Worm (Caenorhabditis elegans) whole organism, L4 larva: ENCODE data around the gene C07A4.3.

Experiments used
- D1046.2 ChIP-seq: fragments of 200-800 bp; sonication (Bioruptor generic); IDR thresholded peaks from 2 replicates; pipeline ENCODE4 v1.3.6; 2022; ENCODE audit warnings: missing genetic modification characterization, missing compliant biosample characterization
- F26F4.8 ChIP-seq: fragments of 200-800 bp; sonication (Bioruptor generic); conservative IDR thresholded peaks from 2 replicates; pipeline ENCODE4 v1.3.6; 2022; ENCODE audit warnings: missing genetic modification characterization, missing compliant biosample characterization
- F44E2.7 ChIP-seq: fragments of 200-800 bp; sonication (Bioruptor generic); IDR thresholded peaks from 2 replicates; pipeline ENCODE4 v2.1.2; 2022; ENCODE audit warnings: missing genetic modification characterization, missing compliant biosample characterization
- T26A8.4 ChIP-seq: fragments of 200-800 bp; sonication (Bioruptor generic); IDR thresholded peaks from 2 replicates; pipeline ENCODE4 v1.3.6; 2022; ENCODE audit warnings: missing genetic modification characterization, missing compliant biosample characterization
- ZK337.2 ChIP-seq: fragments of 200-800 bp; sonication (Bioruptor generic); IDR thresholded peaks from 2 replicates; pipeline ENCODE4 v1.3.6; 2022; ENCODE audit warnings: missing genetic modification reagents, missing genetic modification characterization, missing compliant biosample characterization
- ZK546.5 ChIP-seq, 2 experiments: sonication (generic microtip); optimal IDR thresholded peaks; 2 replicates each; lab custom pipeline; 2017; ENCODE audit warnings: missing biosample characterization in 2 of 2, missing genetic modification characterization in 2 of 2
- arid-1 ChIP-seq: fragments of 200-800 bp; sonication (Bioruptor generic); conservative IDR thresholded peaks from 2 replicates; pipeline ENCODE4 v1.3.6; 2022; ENCODE audit warnings: missing genetic modification reagents, missing genetic modification characterization, missing compliant biosample characterization
- attf-4 ChIP-seq: sonication (generic microtip); optimal IDR thresholded peaks from 3 replicates; lab custom pipeline; 2017; ENCODE audit warnings: missing biosample characterization, missing genetic modification characterization
- ceh-20 ChIP-seq: fragments of 200-800 bp; sonication (Bioruptor generic); IDR thresholded peaks from 2 replicates; pipeline ENCODE4 v1.3.6; 2022; ENCODE audit warnings: missing genetic modification reagents, missing genetic modification characterization, missing compliant biosample characterization
- ces-1 ChIP-seq: fragments of 150-350 bp; sonication (generic microtip); optimal IDR thresholded peaks from 4 replicates; lab custom pipeline; 2014; ENCODE audit warnings: missing biosample characterization, missing genetic modification reagents, missing genetic modification characterization
- cey-2 ChIP-seq: sonication (generic microtip); optimal IDR thresholded peaks from 3 replicates; lab custom pipeline; 2017; ENCODE audit warnings: missing genetic modification characterization, mild to moderate bottlenecking, missing compliant biosample characterization, antibody characterized with exemption, borderline replicate concordance; ENCODE audit not compliant: insufficient read depth
- daf-16 ChIP-seq, 3 experiments: sonication (generic microtip); optimal IDR thresholded peaks; 2 replicates each; lab custom pipeline; 2016 to 2017; ENCODE audit warnings: missing genetic modification characterization in 3 of 3, missing genetic modification reagents in 3 of 3, mild to moderate bottlenecking in 2 of 3, missing compliant biosample characterization in 2 of 3, missing biosample characterization in 1 of 3, moderate library complexity in 1 of 3
- dmd-6 ChIP-seq: fragments of 200-800 bp; sonication (Bioruptor generic); IDR thresholded peaks from 2 replicates; pipeline ENCODE4 v1.3.6; 2022; ENCODE audit warnings: missing genetic modification reagents, missing genetic modification characterization, missing compliant biosample characterization
- dmd-9 ChIP-seq: fragments of 200-800 bp; sonication (Bioruptor generic); IDR thresholded peaks from 2 replicates; pipeline ENCODE4 v1.3.6; 2022; ENCODE audit warnings: missing genetic modification reagents, missing genetic modification characterization, missing compliant biosample characterization
- dpl-1 ChIP-seq: fragments of 150-350 bp; optimal IDR thresholded peaks from 2 replicates; lab custom pipeline; 2014; ENCODE audit warnings: missing biosample characterization, missing genetic modification reagents, missing genetic modification characterization
- dve-1 ChIP-seq: sonication (generic microtip); optimal IDR thresholded peaks from 2 replicates; lab custom pipeline; 2017; ENCODE audit warnings: antibody characterized with exemption, mild to moderate bottlenecking, missing genetic modification characterization, missing compliant biosample characterization; ENCODE audit not compliant: insufficient read depth
- egl-43 ChIP-seq: fragments of 200-800 bp; sonication (Bioruptor generic); IDR thresholded peaks from 2 replicates; pipeline ENCODE4 v1.3.6; 2022; ENCODE audit warnings: missing genetic modification reagents, missing genetic modification characterization, missing compliant biosample characterization
- fkh-10 ChIP-seq: fragments of 150-350 bp; optimal IDR thresholded peaks from 2 replicates; lab custom pipeline; 2014; ENCODE audit warnings: missing biosample characterization, missing genetic modification reagents, missing genetic modification characterization
- lin-1 ChIP-seq: fragments of 200-800 bp; sonication (Bioruptor generic); IDR thresholded peaks from 2 replicates; pipeline ENCODE4 v1.3.6; 2022; ENCODE audit warnings: missing genetic modification reagents, missing genetic modification characterization, missing compliant biosample characterization
- lin-15B ChIP-seq: fragments of 150-350 bp; sonication (generic microtip); optimal IDR thresholded peaks from 3 replicates; lab custom pipeline; 2014; ENCODE audit warnings: missing biosample characterization, missing genetic modification characterization
- lin-29 ChIP-seq: fragments of 200-800 bp; sonication (Bioruptor generic); IDR thresholded peaks from 2 replicates; pipeline ENCODE4 v1.3.6; 2022; ENCODE audit warnings: missing genetic modification reagents, missing genetic modification characterization, missing compliant biosample characterization
- lin-38 ChIP-seq: fragments of 200-800 bp; sonication (Bioruptor generic); IDR thresholded peaks from 2 replicates; pipeline ENCODE4 v1.3.6; 2022; ENCODE audit warnings: missing genetic modification reagents, missing genetic modification characterization, missing compliant biosample characterization
- lin-39 ChIP-seq: fragments of 150-350 bp; optimal IDR thresholded peaks from 2 replicates; lab custom pipeline; 2014; ENCODE audit warnings: missing biosample characterization, missing genetic modification reagents, missing genetic modification characterization
- lsy-2 ChIP-seq, 2 experiments: fragments of 150-350 bp in 1 of 2; sonication (generic microtip) in 1 of 2; optimal IDR thresholded peaks; 2 replicates each; lab custom pipeline; 2014 to 2017; ENCODE audit warnings: missing biosample characterization in 2 of 2, missing genetic modification characterization in 2 of 2
- mdl-1 ChIP-seq, 2 experiments: fragments of 150-350 bp in 1 of 2; sonication (generic microtip) in 1 of 2; optimal IDR thresholded peaks; 2 replicates each; lab custom pipeline; 2014 to 2017; ENCODE audit warnings: missing biosample characterization in 2 of 2, missing genetic modification characterization in 2 of 2
- mep-1 ChIP-seq: fragments of 150-350 bp; sonication (generic microtip); optimal IDR thresholded peaks from 3 replicates; lab custom pipeline; 2014; ENCODE audit warnings: missing biosample characterization, missing genetic modification characterization
- mes-2 ChIP-seq: sonication (generic microtip); optimal IDR thresholded peaks from 2 replicates; lab custom pipeline; 2016; ENCODE audit warnings: missing genotype, mild to moderate bottlenecking, missing genetic modification characterization, missing compliant biosample characterization; ENCODE audit not compliant: poor library complexity, severe bottlenecking
- nhr-102 ChIP-seq: sonication (generic microtip); optimal IDR thresholded peaks from 2 replicates; lab custom pipeline; 2016; ENCODE audit warnings: mild to moderate bottlenecking, missing genetic modification characterization, moderate library complexity, missing compliant biosample characterization
- nhr-11 ChIP-seq: fragments of 150-350 bp; optimal IDR thresholded peaks from 2 replicates; lab custom pipeline; 2014; ENCODE audit warnings: missing biosample characterization, missing genetic modification characterization
- nhr-111 ChIP-seq: fragments of 200-800 bp; sonication (Bioruptor generic); optimal IDR thresholded peaks from 2 replicates; lab custom pipeline; 2018; ENCODE audit warnings: mild to moderate bottlenecking, missing genetic modification characterization, missing compliant biosample characterization
- nhr-41 ChIP-seq: fragments of 200-800 bp; sonication (Bioruptor generic); IDR thresholded peaks from 2 replicates; pipeline ENCODE4 v1.3.6; 2022; ENCODE audit warnings: missing genetic modification reagents, missing genetic modification characterization, missing compliant biosample characterization
- nhr-42 ChIP-seq: fragments of 200-800 bp; sonication (Bioruptor generic); IDR thresholded peaks from 2 replicates; pipeline ENCODE4 v1.3.6; 2022; ENCODE audit warnings: missing genetic modification characterization, missing compliant biosample characterization
- nhr-48 ChIP-seq: sonication (generic microtip); optimal IDR thresholded peaks from 2 replicates; lab custom pipeline; 2016; ENCODE audit warnings: mild to moderate bottlenecking, missing genetic modification characterization, missing compliant biosample characterization
- nhr-76 ChIP-seq: fragments of 150-350 bp; optimal IDR thresholded peaks from 2 replicates; lab custom pipeline; 2014; ENCODE audit warnings: missing biosample characterization, missing genetic modification characterization
- php-3 ChIP-seq: fragments of 200-800 bp; sonication (Bioruptor generic); IDR thresholded peaks from 2 replicates; pipeline ENCODE4 v1.3.6; 2022; ENCODE audit warnings: missing genetic modification reagents, missing genetic modification characterization, missing compliant biosample characterization
- pqm-1 ChIP-seq: sonication (generic microtip); optimal IDR thresholded peaks from 2 replicates; lab custom pipeline; 2017; ENCODE audit warnings: missing biosample characterization, missing genetic modification characterization
- rbr-2 ChIP-seq: sonication (generic microtip); optimal IDR thresholded peaks from 2 replicates; lab custom pipeline; 2016; ENCODE audit warnings: missing genotype, missing genetic modification characterization, missing compliant biosample characterization
- saeg-2 ChIP-seq: fragments of 200-800 bp; sonication (Bioruptor generic); IDR thresholded peaks from 2 replicates; pipeline ENCODE4 v1.3.6; 2022; ENCODE audit warnings: missing genetic modification reagents, missing genetic modification characterization, missing compliant biosample characterization
- sdz-12 ChIP-seq: fragments of 200-800 bp; sonication (Bioruptor generic); optimal IDR thresholded peaks from 2 replicates; lab custom pipeline; 2018; ENCODE audit warnings: mild to moderate bottlenecking, missing genetic modification characterization, missing compliant biosample characterization
- set-16 ChIP-seq: fragments of 200-800 bp; sonication (Bioruptor generic); IDR thresholded peaks from 2 replicates; pipeline ENCODE4 v1.3.6; 2022; ENCODE audit warnings: missing genetic modification reagents, missing genetic modification characterization, missing compliant biosample characterization
- snpc-1.2 ChIP-seq: fragments of 200-800 bp; sonication (Bioruptor generic); IDR thresholded peaks from 2 replicates; pipeline ENCODE4 v1.3.6; 2022; ENCODE audit warnings: missing genetic modification reagents, missing genetic modification characterization, missing compliant biosample characterization
- spr-1 ChIP-seq: sonication (generic microtip); optimal IDR thresholded peaks from 2 replicates; lab custom pipeline; 2016; ENCODE audit warnings: mild to moderate bottlenecking, missing genetic modification characterization, missing compliant biosample characterization
- tag-97 ChIP-seq: fragments of 200-800 bp; sonication (Bioruptor generic); IDR thresholded peaks from 2 replicates; pipeline ENCODE4 v1.3.6; 2022; ENCODE audit warnings: missing genetic modification characterization, missing compliant biosample characterization
- unc-39 ChIP-seq: sonication (generic microtip); optimal IDR thresholded peaks from 2 replicates; lab custom pipeline; 2017; ENCODE audit warnings: missing biosample characterization, missing genetic modification characterization
- zip-11 ChIP-seq: fragments of 200-800 bp; sonication (Bioruptor generic); IDR thresholded peaks from 2 replicates; pipeline ENCODE4 v1.3.6; 2022; ENCODE audit warnings: missing genetic modification characterization, missing compliant biosample characterization
- ztf-11 ChIP-seq: fragments of 150-350 bp; optimal IDR thresholded peaks from 2 replicates; lab custom pipeline; 2014; ENCODE audit warnings: missing biosample characterization, missing genetic modification characterization

Gene C07A4.3

DNA sequence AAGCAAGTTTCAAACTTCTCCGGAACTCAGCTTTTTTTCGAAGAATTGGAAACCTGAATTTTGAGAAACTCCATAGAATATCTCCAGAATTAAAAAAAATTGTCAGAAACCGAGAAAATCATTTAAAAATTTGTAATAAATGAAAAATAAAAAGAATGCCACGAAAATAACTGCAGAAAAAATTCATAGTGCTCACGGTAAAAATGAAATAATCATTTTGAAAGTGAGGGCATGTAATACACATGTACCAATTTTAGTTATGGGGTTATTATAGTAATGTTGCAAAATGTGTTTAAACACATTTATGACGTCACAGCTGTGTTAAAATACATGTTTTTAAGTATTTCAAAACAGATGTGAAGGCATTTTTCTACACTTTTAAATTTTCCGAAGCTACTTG lies 42.1 kb downstream of the C07A4.3 start:
- peak; percentile 55 for TF ChIP-seq nhr-102
- TF ChIP-seq arid-1 (GFP tag; lab: Robert Waterston, UW), result 0 out of 2 replicates have a peak, but pooled peaks have one; percentile 20
- 0 out of 2 replicates have a peak, but pooled peaks have one; percentile 51 for TF ChIP-seq saeg-2 (GFP tag; lab: Robert Waterston, UW)
- no peak for TF ChIP-seq dpl-1 (GFP tag; lab: Kevin White, UChicago)
- TF ChIP-seq php-3 (GFP tag; lab: Robert Waterston, UW), result peak; percentile 48
- TF ChIP-seq lin-38 (GFP tag; lab: Robert Waterston, UW), result peak; percentile 10; the same call in 1 of the 2 replicates
- no peak for TF ChIP-seq ZK337.2 (GFP tag; lab: Robert Waterston, UW)
- no peak for TF ChIP-seq F44E2.7 (GFP tag; lab: Robert Waterston, UW)
- TF ChIP-seq mep-1, result no peak
- 0 out of 2 replicates have a peak, but pooled peaks have one; percentile 30 for TF ChIP-seq tag-97 (GFP tag; lab: Robert Waterston, UW)
- TF ChIP-seq lin-29 (GFP tag; lab: Robert Waterston, UW), result peak; percentile 14; the same call in 1 of the 2 replicates
- TF ChIP-seq ceh-20 (GFP tag; lab: Robert Waterston, UW), result peak; percentile 16; the same call in 1 of the 2 replicates
- no peak for TF ChIP-seq sdz-12 (GFP tag; lab: Kevin White, UChicago)
- TF ChIP-seq nhr-41 (GFP tag; lab: Robert Waterston, UW), result no peak
- no peak for TF ChIP-seq daf-16 (GFP tag; optimal IDR thresholded peaks at IDR 0.05; lab: Kevin White, UChicago)
- peak; percentile 44 for TF ChIP-seq daf-16 (tag; optimal IDR thresholded peaks at IDR 0.05; lab: Kevin White, UChicago)
- peak; percentile 54 for TF ChIP-seq T26A8.4
- no peak for TF ChIP-seq dmd-9 (GFP tag; lab: Robert Waterston, UW)
- TF ChIP-seq, all 104 proteins: peak for 10

DNA sequence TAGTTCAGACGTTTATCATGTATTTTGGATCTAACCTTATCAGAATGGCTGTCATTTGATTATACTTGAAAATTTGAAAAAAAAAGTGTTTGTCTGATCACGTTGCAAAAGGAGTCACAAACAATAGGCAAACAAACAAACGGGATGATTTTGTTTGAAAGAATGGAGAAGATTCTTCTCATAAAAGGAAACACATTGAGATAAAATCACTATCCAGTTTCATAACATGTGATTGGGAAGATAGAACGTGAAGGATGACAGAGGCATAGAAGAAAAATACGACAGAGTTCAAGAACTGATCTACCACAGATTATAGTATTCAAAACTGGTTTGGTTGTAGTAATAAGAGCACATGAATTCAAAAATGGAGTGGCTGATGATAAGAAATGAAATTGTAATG lies 44.0 kb downstream of the C07A4.3 start, which contains the start of gene F44A6.5:
F44A6.5 (minus strand) TSS at position 151 of the 400 bp plus-strand sequence.
- TF ChIP-seq F26F4.8 (GFP tag; lab: Robert Waterston, UW) (no peak), lin-38 (GFP tag; lab: Robert Waterston, UW) (no peak), attf-4 (tag; lab: Kevin White, UChicago) (no peak), cey-2 (tag; lab: Kevin White, UChicago) (no peak), dpl-1 (GFP tag; lab: Kevin White, UChicago) (no peak), lin-39 (no peak), nhr-111 (no peak), mdl-1 (tag; optimal IDR thresholded peaks at IDR 0.05; lab: Kevin White, UChicago) (peak in 1 of 2 experiments; percentile 85), lin-15B (tag; lab: Kevin White, UChicago) (no peak), rbr-2 (tag; lab: Kevin White, UChicago) (no peak), dmd-9 (GFP tag; lab: Robert Waterston, UW) (no peak), nhr-42 (GFP tag; lab: Robert Waterston, UW) (0 out of 2 replicates have a peak, but pooled peaks have one; percentile 1), ztf-11 (no peak), pqm-1 (tag; lab: Kevin White, UChicago) (no peak), zip-11 (GFP tag; lab: Robert Waterston, UW) (no peak), lsy-2 (tag; optimal IDR thresholded peaks at IDR 0.05; lab: Kevin White, UChicago) (peak in 1 of 2 experiments; percentile 42), D1046.2 (GFP tag; lab: Robert Waterston, UW) (no peak), mes-2 (tag; lab: Kevin White, UChicago) (no peak), nhr-11 (tag; lab: Kevin White, UChicago) (peak; percentile 40), unc-39 (tag; lab: Kevin White, UChicago) (no peak), F44E2.7 (GFP tag; lab: Robert Waterston, UW) (no peak), set-16 (GFP tag; lab: Robert Waterston, UW) (no peak), fkh-10 (GFP tag; lab: Kevin White, UChicago) (no peak), dve-1 (peak; percentile 91), php-3 (GFP tag; lab: Robert Waterston, UW) (0 out of 2 replicates have a peak, but pooled peaks have one; percentile 9), spr-1 (tag; lab: Kevin White, UChicago) (peak; percentile 47), nhr-48 (tag; lab: Kevin White, UChicago) (peak; percentile 79), snpc-1.2 (no peak), egl-43 (GFP tag; lab: Robert Waterston, UW) (no peak), nhr-102 (peak; percentile 57), arid-1 (GFP tag; lab: Robert Waterston, UW) (no peak), ZK546.5 (tag; optimal IDR thresholded peaks at IDR 0.05; lab: Kevin White, UChicago) (no peak), dmd-6 (GFP tag; lab: Robert Waterston, UW) (peak; percentile 56; the same call in 1 of the 2 replicates), lin-1 (no peak), nhr-76 (tag; lab: Kevin White, UChicago) (no peak), ces-1 (no peak)
